Worm (Caenorhabditis elegans): ENCODE results near the gene sbsp-1.

DNA sequence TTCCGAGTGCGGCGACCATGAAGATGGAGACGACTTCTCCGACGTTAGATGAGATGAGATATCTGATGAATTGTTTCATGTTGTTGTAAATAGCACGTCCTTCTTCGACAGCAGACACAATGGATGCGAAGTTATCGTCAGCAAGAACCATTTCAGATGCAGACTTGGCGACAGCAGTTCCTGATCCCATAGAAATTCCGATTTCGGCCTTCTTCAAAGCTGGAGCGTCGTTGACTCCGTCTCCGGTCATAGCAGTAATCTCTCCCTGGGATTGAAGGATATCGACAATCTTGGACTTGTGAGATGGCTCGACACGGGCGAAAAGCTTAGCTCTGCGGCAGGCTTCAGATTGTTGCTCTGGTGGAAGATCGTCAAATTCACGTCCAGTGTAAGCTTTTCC lies 18.9 kb upstream of the sbsp-1 start:
- no peak for TF ChIP-seq med-1 (GFP tag; optimal IDR thresholded peaks at IDR 0.05; ENCODE audit: insufficient read depth)
- TF ChIP-seq ztf-23 (GFP tag; IDR thresholded peaks at IDR 0.05), result no peak
- TF ChIP-seq ztf-29 (GFP tag; IDR thresholded peaks at IDR 0.05), result no peak

Measured in whole organism, midembryonic.